Fruit fly (Drosophila melanogaster) whole organism, prepupa: ENCODE results near the gene Top3beta.

Source experiments
- CG6163 ChIP-seq: fragments of 200-800 bp; sonication (Bioruptor generic); IDR thresholded peaks from 3 replicates; pipeline ENCODE4 v1.3.6; 2022; ENCODE audit warnings: missing biosample characterization, missing genetic modification characterization
- Eip93F ChIP-seq: fragments of 200-800 bp; sonication (Bioruptor generic); optimal IDR thresholded peaks from 2 replicates; lab custom pipeline; 2016; ENCODE audit warnings: missing biosample characterization, mild to moderate bottlenecking, missing genetic modification characterization
- Gug ChIP-seq: fragments of 200-800 bp; sonication (Bioruptor generic); IDR thresholded peaks from 2 replicates; pipeline ENCODE4 v1.3.6; 2022; ENCODE audit warnings: missing biosample characterization, missing genetic modification characterization
- OdsH ChIP-seq: fragments of 200-800 bp; sonication (Bioruptor generic); optimal IDR thresholded peaks from 3 replicates; lab custom pipeline; 2016; ENCODE audit warnings: missing biosample characterization, missing genetic modification characterization
- Smox ChIP-seq: fragments of 200-800 bp; sonication (Bioruptor generic); optimal IDR thresholded peaks from 3 replicates; lab custom pipeline; 2016; ENCODE audit warnings: missing biosample characterization, missing genetic modification characterization
- eg ChIP-seq: fragments of 200-800 bp; sonication (Bioruptor generic); IDR thresholded peaks from 3 replicates; pipeline ENCODE4 v1.3.6; 2022; ENCODE audit warnings: missing biosample characterization, missing genetic modification characterization
- esn ChIP-seq: fragments of 200-800 bp; sonication (Bioruptor generic); optimal IDR thresholded peaks from 2 replicates; lab custom pipeline; 2016; ENCODE audit warnings: missing biosample characterization, mild to moderate bottlenecking, missing genetic modification characterization, moderate library complexity

DNA sequence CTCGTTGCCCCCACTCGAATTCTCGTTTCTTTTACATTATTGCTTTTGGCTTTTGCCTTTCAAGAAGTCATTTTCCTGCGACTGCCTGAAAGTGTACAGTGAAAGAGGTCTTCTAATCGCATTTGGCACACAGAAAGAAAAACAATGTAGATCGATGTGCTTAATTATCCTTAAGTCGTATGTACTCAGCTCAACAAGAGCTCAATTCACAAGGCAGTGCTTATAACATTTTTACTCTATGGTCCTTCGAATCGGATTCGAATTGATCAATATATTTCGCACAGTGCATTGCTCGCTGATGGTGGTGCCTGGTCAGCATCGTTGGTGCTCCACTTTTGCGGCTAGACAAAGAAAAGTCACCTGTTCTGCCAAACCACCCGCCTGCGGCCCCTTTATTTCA, 22.6 kb upstream of the Top3beta start:
- TF ChIP-seq Smox (GFP tag; lab: Kevin White, UChicago) (no peak), Gug (GFP tag; lab: Robert Waterston, UW) (0 out of 2 replicates have a peak, but pooled peaks have one; percentile 16), OdsH (GFP tag; lab: Kevin White, UChicago) (peak; percentile 9), eg (0 out of 3 replicates have a peak, but pooled peaks have one; percentile 49), Eip93F (GFP tag; lab: Kevin White, UChicago) (no peak), CG6163 (0 out of 3 replicates have a peak, but pooled peaks have one; percentile 39), esn (no peak)
